Worm (Caenorhabditis elegans) whole organism, L3 larva: Measurements from ENCODE around the gene arrd-22.

Experiments used
- R02D3.7 ChIP-seq: fragments of 150-350 bp; optimal IDR thresholded peaks from 2 replicates; lab custom pipeline; 2014; ENCODE audit warnings: missing biosample characterization, missing genetic modification characterization
- ZK546.5 ChIP-seq: sonication (generic microtip); optimal IDR thresholded peaks from 2 replicates; lab custom pipeline; 2017; ENCODE audit warnings: missing biosample characterization, missing genetic modification characterization
- aly-2 ChIP-seq: fragments of 150-350 bp; optimal IDR thresholded peaks from 2 replicates; lab custom pipeline; 2014; ENCODE audit warnings: missing biosample characterization, missing genetic modification characterization
- ama-1 ChIP-seq: fragments of 150-350 bp; optimal IDR thresholded peaks from 2 replicates; lab custom pipeline; 2018
- ceh-16 ChIP-seq: sonication (generic microtip); optimal IDR thresholded peaks from 2 replicates; lab custom pipeline; 2017; ENCODE audit warnings: missing biosample characterization, missing genetic modification characterization
- ceh-28 ChIP-seq: fragments of 150-350 bp; optimal IDR thresholded peaks from 2 replicates; lab custom pipeline; 2014; ENCODE audit warnings: missing biosample characterization, missing genetic modification reagents, missing genetic modification characterization
- ceh-82 ChIP-seq: fragments of 150-350 bp; optimal IDR thresholded peaks from 2 replicates; lab custom pipeline; 2014; ENCODE audit warnings: missing biosample characterization, missing genetic modification characterization
- ceh-9 ChIP-seq: sonication (generic microtip); optimal IDR thresholded peaks from 2 replicates; lab custom pipeline; 2018; ENCODE audit warnings: missing biosample characterization, missing genetic modification characterization
- daf-12 ChIP-seq: fragments of 150-350 bp; optimal IDR thresholded peaks from 2 replicates; lab custom pipeline; 2014; ENCODE audit warnings: missing biosample characterization, missing genetic modification reagents, missing genetic modification characterization
- egl-27 ChIP-seq: sonication (generic microtip); optimal IDR thresholded peaks from 4 replicates; lab custom pipeline; 2017; ENCODE audit warnings: missing biosample characterization, missing genetic modification reagents, missing genetic modification characterization
- elt-1 ChIP-seq: fragments of 150-350 bp; optimal IDR thresholded peaks from 2 replicates; lab custom pipeline; 2014; ENCODE audit warnings: missing biosample characterization, missing genetic modification characterization
- elt-2 ChIP-seq: sonication (generic microtip); optimal IDR thresholded peaks from 2 replicates; lab custom pipeline; 2016; ENCODE audit warnings: missing genetic modification reagents, mild to moderate bottlenecking, missing genetic modification characterization, missing compliant biosample characterization
- fkh-10 ChIP-seq: sonication (generic microtip); optimal IDR thresholded peaks from 2 replicates; lab custom pipeline; 2017; ENCODE audit warnings: missing biosample characterization, missing genetic modification reagents, missing genetic modification characterization
- fkh-2 ChIP-seq: fragments of 150-350 bp; optimal IDR thresholded peaks from 2 replicates; lab custom pipeline; 2014; ENCODE audit warnings: missing biosample characterization, missing genetic modification reagents, missing genetic modification characterization
- fos-1 ChIP-seq: fragments of 150-350 bp; optimal IDR thresholded peaks from 2 replicates; lab custom pipeline; 2014; ENCODE audit warnings: missing biosample characterization, missing genetic modification characterization
- hmg-11 ChIP-seq: sonication (generic microtip); optimal IDR thresholded peaks from 2 replicates; lab custom pipeline; 2016; ENCODE audit warnings: missing genetic modification characterization, missing compliant biosample characterization
- jun-1 ChIP-seq: fragments of 150-350 bp; optimal IDR thresholded peaks from 2 replicates; lab custom pipeline; 2014; ENCODE audit warnings: missing biosample characterization, missing genetic modification reagents, missing genetic modification characterization
- lin-39 ChIP-seq: fragments of 150-350 bp; optimal IDR thresholded peaks from 2 replicates; lab custom pipeline; 2018; ENCODE audit warnings: missing biosample characterization, missing genetic modification reagents, missing genetic modification characterization
- mdl-1 ChIP-seq: fragments of 150-350 bp; optimal IDR thresholded peaks from 2 replicates; lab custom pipeline; 2014; ENCODE audit warnings: missing biosample characterization, missing genetic modification characterization
- mml-1 ChIP-seq: fragments of 150-350 bp; sonication (generic microtip); optimal IDR thresholded peaks from 3 replicates; lab custom pipeline; 2014; ENCODE audit warnings: missing biosample characterization, missing genetic modification characterization
- nfya-1 ChIP-seq: sonication (generic microtip); optimal IDR thresholded peaks from 2 replicates; lab custom pipeline; 2017; ENCODE audit warnings: missing genetic modification characterization, mild to moderate bottlenecking, missing compliant biosample characterization, antibody characterized with exemption, moderate library complexity; ENCODE audit not compliant: insufficient read depth
- nhr-11 ChIP-seq: fragments of 150-350 bp; optimal IDR thresholded peaks from 2 replicates; lab custom pipeline; 2014; ENCODE audit warnings: missing biosample characterization, missing genetic modification characterization
- nhr-12 ChIP-seq: fragments of 150-350 bp; optimal IDR thresholded peaks from 2 replicates; lab custom pipeline; 2014; ENCODE audit warnings: missing biosample characterization, missing genetic modification characterization
- nhr-23 ChIP-seq: fragments of 150-350 bp; optimal IDR thresholded peaks from 2 replicates; lab custom pipeline; 2014; ENCODE audit warnings: missing biosample characterization, missing genetic modification reagents, missing genetic modification characterization
- nhr-237 ChIP-seq: fragments of 150-350 bp; optimal IDR thresholded peaks from 2 replicates; lab custom pipeline; 2014; ENCODE audit warnings: missing biosample characterization, missing genetic modification characterization
- nhr-28 ChIP-seq: fragments of 150-350 bp; optimal IDR thresholded peaks from 2 replicates; lab custom pipeline; 2014; ENCODE audit warnings: missing biosample characterization, missing genetic modification characterization
- nhr-43 ChIP-seq: sonication (generic microtip); optimal IDR thresholded peaks from 2 replicates; lab custom pipeline; 2016; ENCODE audit warnings: mild to moderate bottlenecking, missing genetic modification characterization, missing compliant biosample characterization; ENCODE audit not compliant: poor library complexity, severe bottlenecking
- nhr-67 ChIP-seq: fragments of 150-350 bp; optimal IDR thresholded peaks from 2 replicates; lab custom pipeline; 2014; ENCODE audit warnings: missing biosample characterization, missing genetic modification characterization
- nhr-77 ChIP-seq: fragments of 150-350 bp; optimal IDR thresholded peaks from 2 replicates; lab custom pipeline; 2014; ENCODE audit warnings: missing biosample characterization, missing genetic modification characterization
- pqm-1 ChIP-seq: fragments of 150-350 bp; optimal IDR thresholded peaks from 2 replicates; lab custom pipeline; 2017; ENCODE audit warnings: missing biosample characterization, missing genetic modification characterization, inconsistent platforms
- sea-2 ChIP-seq: fragments of 150-350 bp; sonication (generic microtip); optimal IDR thresholded peaks from 4 replicates; lab custom pipeline; 2014; ENCODE audit warnings: missing biosample characterization, missing genetic modification reagents, missing genetic modification characterization
- skn-1 ChIP-seq: fragments of 150-350 bp; optimal IDR thresholded peaks from 2 replicates; lab custom pipeline; 2014; ENCODE audit warnings: missing biosample characterization, missing genetic modification characterization
- snpc-4 ChIP-seq: fragments of 150-350 bp; optimal IDR thresholded peaks from 2 replicates; lab custom pipeline; 2014; ENCODE audit warnings: missing biosample characterization, missing genetic modification characterization
- tbx-2 ChIP-seq: sonication (generic microtip); optimal IDR thresholded peaks from 2 replicates; lab custom pipeline; 2016; ENCODE audit warnings: mild to moderate bottlenecking, missing genetic modification characterization, missing compliant biosample characterization
- unc-39 ChIP-seq: sonication (generic microtip); optimal IDR thresholded peaks from 4 replicates; lab custom pipeline; 2017; ENCODE audit warnings: missing biosample characterization, missing genetic modification characterization
- unc-62 ChIP-seq: fragments of 150-350 bp; sonication (generic microtip); optimal IDR thresholded peaks from 4 replicates; lab custom pipeline; 2014; ENCODE audit warnings: missing biosample characterization, missing genetic modification reagents, missing genetic modification characterization
- zag-1 ChIP-seq: fragments of 150-350 bp; optimal IDR thresholded peaks from 2 replicates; lab custom pipeline; 2014; ENCODE audit warnings: missing biosample characterization, missing genetic modification characterization
- ztf-11 ChIP-seq: fragments of 150-350 bp; optimal IDR thresholded peaks from 2 replicates; lab custom pipeline; 2014; ENCODE audit warnings: missing biosample characterization, missing genetic modification characterization

The arrd-22 gene

ce11 chrV:3417928-3418327, 7.6 kb downstream of the arrd-22 start, which contains the start of gene T20D4.3:
T20D4.3 (plus strand) TSS chrV:3418228.
- TF ChIP-seq pqm-1 = no peak
- no peak for TF ChIP-seq elt-1
- no peak for TF ChIP-seq mml-1
- TF ChIP-seq ztf-11 (tag; lab: Kevin White, UChicago) = no peak
- no peak for TF ChIP-seq nhr-23 (tag; lab: Kevin White, UChicago)
- no peak for TF ChIP-seq R02D3.7
- no peak for TF ChIP-seq aly-2 (tag; lab: Kevin White, UChicago)
- TF ChIP-seq unc-39 (tag; lab: Kevin White, UChicago) = no peak
- TF ChIP-seq tbx-2 (tag; lab: Kevin White, UChicago) = no peak
- TF ChIP-seq nhr-67 (tag; lab: Kevin White, UChicago) = no peak
- TF ChIP-seq egl-27 = no peak
- TF ChIP-seq nfya-1 (tag; lab: Kevin White, UChicago) = no peak
- TF ChIP-seq lin-39 = no peak
- no peak for TF ChIP-seq fkh-2
- no peak for TF ChIP-seq nhr-77 (tag; lab: Kevin White, UChicago)
- no peak for TF ChIP-seq ZK546.5
- no peak for TF ChIP-seq zag-1
- TF ChIP-seq hmg-11 (tag; lab: Kevin White, UChicago) = no peak
- no peak for TF ChIP-seq unc-62 (GFP tag; lab: Kevin White, UChicago)

- no peak for TF ChIP-seq nhr-12 (tag; lab: Kevin White, UChicago)
- no peak for TF ChIP-seq fos-1 (tag; lab: Kevin White, UChicago)
- TF ChIP-seq ceh-9 (tag; lab: Kevin White, UChicago) = no peak
- no peak for TF ChIP-seq nhr-237 (tag; lab: Kevin White, UChicago)
- no peak for TF ChIP-seq jun-1 (tag; lab: Kevin White, UChicago)
- TF ChIP-seq unc-62 (GFP tag; lab: Kevin White, UChicago) = no peak
- no peak for TF ChIP-seq nhr-67 (tag; lab: Kevin White, UChicago)
- TF ChIP-seq sea-2 (GFP tag; lab: Kevin White, UChicago) = no peak
- TF ChIP-seq snpc-4 (tag; lab: Kevin White, UChicago) = no peak
Measured at ce11 chrV:3424341-3424740, 14.0 kb downstream of the arrd-22 start, which contains the start of gene srab-21. srab-21 (minus strand) TSS chrV:3424441.

- TF ChIP-seq nhr-11 (tag; lab: Kevin White, UChicago) (no peak), nhr-43 (tag; lab: Kevin White, UChicago) (no peak), mdl-1 (tag; lab: Kevin White, UChicago) (no peak), lin-39 (no peak), ceh-16 (tag; lab: Kevin White, UChicago) (no peak), snpc-4 (tag; lab: Kevin White, UChicago) (no peak), nhr-28 (tag; lab: Kevin White, UChicago) (no peak), ceh-28 (no peak), ama-1 (lab: Kevin White, UChicago) (no peak), nhr-23 (tag; lab: Kevin White, UChicago) (no peak), elt-2 (tag; lab: Kevin White, UChicago) (no peak), aly-2 (tag; lab: Kevin White, UChicago) (no peak), ceh-82 (no peak), unc-62 (GFP tag; lab: Kevin White, UChicago) (no peak), ceh-9 (tag; lab: Kevin White, UChicago) (no peak), elt-1 (no peak), hmg-11 (tag; lab: Kevin White, UChicago) (no peak), skn-1 (tag; lab: Kevin White, UChicago) (no peak)
- TF ChIP-seq, all 47 proteins: peak for 0
Measured at ce11 chrV:3426076-3426475, 15.8 kb downstream of the arrd-22 start, which contains the start of gene srab-22. srab-22 (plus strand) TSS chrV:3426376.

ce11 chrV:3428697-3429096, 18.4 kb downstream of the arrd-22 start, which contains the start of gene srab-20:
srab-20 (plus strand) TSS chrV:3428997.
- TF ChIP-seq fkh-10 (GFP tag; lab: Kevin White, UChicago) = no peak
- no peak for TF ChIP-seq ceh-16 (tag; lab: Kevin White, UChicago)
- no peak for TF ChIP-seq ceh-28
- TF ChIP-seq snpc-4 (tag; lab: Kevin White, UChicago) = no peak
- TF ChIP-seq elt-1 = no peak
- no peak for TF ChIP-seq aly-2 (tag; lab: Kevin White, UChicago)
- no peak for TF ChIP-seq fkh-2
- TF ChIP-seq daf-12 (tag; lab: Kevin White, UChicago) = no peak
- no peak for TF ChIP-seq hmg-11 (tag; lab: Kevin White, UChicago)
- TF ChIP-seq egl-27 = no peak
- TF ChIP-seq sea-2 (GFP tag; lab: Kevin White, UChicago) = no peak
- TF ChIP-seq unc-39 (tag; lab: Kevin White, UChicago) = no peak
- TF ChIP-seq nhr-12 (tag; lab: Kevin White, UChicago) = no peak
- TF ChIP-seq skn-1 (tag; lab: Kevin White, UChicago) = no peak
- no peak for TF ChIP-seq ztf-11 (tag; lab: Kevin White, UChicago)
- no peak for TF ChIP-seq ama-1 (lab: Kevin White, UChicago)
- TF ChIP-seq nhr-67 (tag; lab: Kevin White, UChicago) = no peak
